Worm (Caenorhabditis elegans) whole organism, midembryonic: ENCODE results near the gene str-84.

Source experiments
- T22C8.4 ChIP-seq: fragments of 200-800 bp; sonication (Bioruptor generic); IDR thresholded peaks from 2 replicates; pipeline ENCODE4 v1.3.6; 2022; ENCODE audit warnings: missing genetic modification characterization, missing compliant biosample characterization
- cog-1 ChIP-seq: sonication (generic microtip); optimal IDR thresholded peaks from 2 replicates; lab custom pipeline; 2016; ENCODE audit warnings: missing genetic modification characterization, missing compliant biosample characterization
- flt-1 ChIP-seq: fragments of 200-800 bp; sonication (Bioruptor generic); IDR thresholded peaks from 2 replicates; pipeline ENCODE4 v1.3.6; 2022; ENCODE audit warnings: missing genetic modification characterization, missing compliant biosample characterization
- med-1 ChIP-seq: sonication (generic microtip); optimal IDR thresholded peaks from 2 replicates; lab custom pipeline; 2017; ENCODE audit warnings: missing genetic modification characterization, mild to moderate bottlenecking, missing compliant biosample characterization, antibody characterized with exemption, missing genetic modification reagents; ENCODE audit not compliant: insufficient read depth
- ref-1 ChIP-seq: fragments of 200-800 bp; sonication (Bioruptor generic); conservative IDR thresholded peaks from 2 replicates; pipeline ENCODE4 v1.3.6; 2022; ENCODE audit warnings: missing genetic modification reagents, missing genetic modification characterization, missing compliant biosample characterization
- ztf-29 ChIP-seq: fragments of 200-800 bp; sonication (Bioruptor generic); IDR thresholded peaks from 2 replicates; pipeline ENCODE4 v1.3.6; 2022; ENCODE audit warnings: missing genetic modification reagents, missing genetic modification characterization, missing compliant biosample characterization

DNA sequence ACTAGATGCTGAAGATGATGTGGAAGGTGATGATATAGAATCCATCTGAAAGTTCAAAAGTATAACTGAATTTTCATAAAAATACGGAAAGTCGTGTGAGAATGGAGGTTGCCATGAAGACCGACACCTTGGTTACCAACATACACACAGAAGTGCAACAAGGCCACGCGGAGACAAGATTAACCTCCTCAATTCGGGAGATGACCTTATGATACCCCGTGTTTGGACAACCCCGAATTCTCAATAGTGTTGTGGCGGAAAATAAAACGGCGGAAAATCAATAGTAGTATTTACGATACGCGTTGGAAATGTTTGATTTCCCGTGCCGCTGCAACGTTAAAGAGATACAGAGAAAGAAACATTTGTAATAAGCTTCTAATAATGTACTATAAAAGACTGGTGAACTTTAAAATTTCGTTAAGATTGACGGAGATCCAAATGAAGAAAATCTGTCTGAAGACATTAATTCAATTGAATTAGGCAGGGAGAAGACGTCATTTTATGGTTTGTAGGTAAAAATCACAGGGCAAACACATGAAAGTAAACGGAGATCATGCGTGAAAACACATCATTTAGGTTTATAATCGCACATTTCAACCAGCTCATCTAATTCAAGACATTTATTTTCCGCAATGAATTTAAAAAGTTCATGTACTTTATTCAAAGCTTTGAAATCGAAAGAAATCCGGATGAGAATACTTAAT, 16.5 kb downstream of the str-84 start, which contains the start of gene nhr-44:
- TF ChIP-seq flt-1, result no peak
- TF ChIP-seq ztf-29 (GFP tag; lab: Robert Waterston, UW), result no peak
- TF ChIP-seq T22C8.4, result no peak
- no peak for TF ChIP-seq cog-1 (tag; lab: Kevin White, UChicago)
- TF ChIP-seq ref-1 (GFP tag; lab: Robert Waterston, UW), result no peak
- TF ChIP-seq med-1 (GFP tag; lab: Kevin White, UChicago), result no peak
